Fruit fly (Drosophila melanogaster) whole organism, embryonic: ENCODE results near the gene CG6830.

Experiments
- B-H2 ChIP-seq: fragments of 200-800 bp; sonication (Bioruptor generic); optimal IDR thresholded peaks from 2 replicates; lab custom pipeline; 2018; ENCODE audit warnings: missing biosample characterization, mild to moderate bottlenecking, missing genetic modification characterization
- BtbVII ChIP-seq: fragments of 200-800 bp; sonication (Bioruptor generic); optimal IDR thresholded peaks from 3 replicates; lab custom pipeline; 2017; ENCODE audit warnings: missing biosample characterization, mild to moderate bottlenecking, missing genetic modification characterization
- CG1024 ChIP-seq: fragments of 200-800 bp; sonication (Bioruptor generic); IDR thresholded peaks from 2 replicates; pipeline ENCODE4 v1.3.6; 2022; ENCODE audit warnings: missing biosample characterization, missing genetic modification characterization
- CG10366 ChIP-seq: fragments of 200-800 bp; sonication (Bioruptor generic); IDR thresholded peaks from 2 replicates; pipeline ENCODE4 v1.3.6; 2022; ENCODE audit warnings: missing biosample characterization, missing genetic modification characterization
- CG11085 ChIP-seq: fragments of 200-800 bp; sonication (Bioruptor generic); IDR thresholded peaks from 2 replicates; pipeline ENCODE4 v1.3.6; 2022; ENCODE audit warnings: missing biosample characterization, missing genetic modification characterization
- CG12104 ChIP-seq: fragments of 200-800 bp; sonication (Bioruptor generic); optimal IDR thresholded peaks from 3 replicates; lab custom pipeline; 2016; ENCODE audit warnings: missing biosample characterization, missing genetic modification characterization
- CG14965 ChIP-seq: fragments of 200-800 bp; sonication (Bioruptor generic); optimal IDR thresholded peaks from 2 replicates; lab custom pipeline; 2016; ENCODE audit warnings: missing biosample characterization, missing genetic modification characterization, borderline replicate concordance
- CG15011 ChIP-seq: fragments of 200-800 bp; sonication (Bioruptor generic); optimal IDR thresholded peaks from 3 replicates; lab custom pipeline; 2018; ENCODE audit warnings: missing biosample characterization, mild to moderate bottlenecking, missing genetic modification characterization
- CG16815 ChIP-seq: fragments of 200-800 bp; sonication (Bioruptor generic); optimal IDR thresholded peaks from 3 replicates; lab custom pipeline; 2017; ENCODE audit warnings: missing biosample characterization, mild to moderate bottlenecking, missing genetic modification characterization
- CG17186 ChIP-seq: fragments of 200-800 bp; sonication (Bioruptor generic); optimal IDR thresholded peaks from 3 replicates; lab custom pipeline; 2017; ENCODE audit warnings: missing biosample characterization, missing genetic modification reagents, missing genetic modification characterization
- CG1792 ChIP-seq: fragments of 200-800 bp; sonication (Bioruptor generic); optimal IDR thresholded peaks from 2 replicates; lab custom pipeline; 2016; ENCODE audit warnings: missing biosample characterization, missing genetic modification characterization
- CG18262 ChIP-seq: fragments of 200-800 bp; optimal IDR thresholded peaks from 3 replicates; lab custom pipeline; 2019; ENCODE audit warnings: missing biosample characterization, mild to moderate bottlenecking, missing genetic modification characterization, moderate library complexity
- CG31224 ChIP-seq: fragments of 200-800 bp; sonication (Bioruptor generic); IDR thresholded peaks from 2 replicates; pipeline ENCODE4 v1.3.6; 2022; ENCODE audit warnings: missing biosample characterization, missing genetic modification characterization
- CG32767 ChIP-seq: fragments of 200-800 bp; sonication (Bioruptor generic); IDR thresholded peaks from 2 replicates; pipeline ENCODE4 v1.3.6; 2022; ENCODE audit warnings: missing biosample characterization, missing genetic modification characterization
- CG33557 ChIP-seq: fragments of 200-800 bp; sonication (Bioruptor generic); optimal IDR thresholded peaks from 2 replicates; lab custom pipeline; 2019; ENCODE audit warnings: missing biosample characterization, mild to moderate bottlenecking, missing genetic modification characterization, moderate library complexity
- CG34422 ChIP-seq: fragments of 200-800 bp; sonication (Bioruptor generic); IDR thresholded peaks from 3 replicates; pipeline ENCODE4 v1.3.6; 2022; ENCODE audit warnings: missing biosample characterization, missing genetic modification characterization
- CG4617 ChIP-seq: fragments of 200-800 bp; sonication (Bioruptor generic); optimal IDR thresholded peaks from 3 replicates; lab custom pipeline; 2016; ENCODE audit warnings: missing biosample characterization, missing genetic modification characterization, borderline replicate concordance
- CG6272 ChIP-seq: fragments of 200-800 bp; sonication (Bioruptor generic); IDR thresholded peaks from 2 replicates; pipeline ENCODE4 v1.3.6; 2022; ENCODE audit warnings: missing biosample characterization, missing genetic modification characterization
- CG6689 ChIP-seq: fragments of 200-800 bp; sonication (Bioruptor generic); IDR thresholded peaks from 2 replicates; pipeline ENCODE4 v1.3.6; 2022; ENCODE audit warnings: missing biosample characterization, missing genetic modification characterization
- CG8290 ChIP-seq, 3 experiments: fragments of 200-800 bp; sonication (Bioruptor generic); optimal IDR thresholded peaks; 2 replicates each; lab custom pipeline; 2016 to 2019; ENCODE audit warnings: missing biosample characterization in 3 of 3, missing genetic modification characterization in 3 of 3, mild to moderate bottlenecking in 2 of 3, moderate library complexity in 1 of 3
- CG9876 ChIP-seq: fragments of 200-800 bp; sonication (Bioruptor generic); optimal IDR thresholded peaks from 2 replicates; lab custom pipeline; 2016; ENCODE audit warnings: missing biosample characterization, missing genetic modification characterization
- Ets97D ChIP-seq: fragments of 200-800 bp; sonication (Bioruptor generic); optimal IDR thresholded peaks from 3 replicates; lab custom pipeline; 2016; ENCODE audit warnings: missing biosample characterization, missing genetic modification characterization
- Gug ChIP-seq: fragments of 200-800 bp; sonication (Bioruptor generic); IDR thresholded peaks from 4 replicates; pipeline ENCODE4 v1.3.6; 2022; ENCODE audit warnings: missing biosample characterization, missing genetic modification characterization
- H15 ChIP-seq: fragments of 200-800 bp; sonication (Bioruptor generic); IDR thresholded peaks from 3 replicates; pipeline ENCODE4 v1.3.6; 2022; ENCODE audit warnings: missing biosample characterization, missing genetic modification characterization
- HLH3B ChIP-seq: fragments of 200-800 bp; sonication (Bioruptor generic); IDR thresholded peaks from 2 replicates; pipeline ENCODE4 v1.3.6; 2022; ENCODE audit warnings: missing biosample characterization, missing genetic modification characterization
- HLH4C ChIP-seq: fragments of 200-800 bp; sonication (Bioruptor generic); IDR thresholded peaks from 3 replicates; pipeline ENCODE4 v1.3.6; 2022; ENCODE audit warnings: missing biosample characterization, missing genetic modification characterization; ENCODE audit not compliant: partially characterized antibody
- HLHmδ ChIP-seq: fragments of 200-800 bp; sonication (Bioruptor generic); optimal IDR thresholded peaks from 2 replicates; lab custom pipeline; 2018; ENCODE audit warnings: missing biosample characterization, mild to moderate bottlenecking, missing genetic modification characterization, moderate library complexity
- Hsf ChIP-seq: fragments of 200-800 bp; sonication (Bioruptor generic); optimal IDR thresholded peaks from 3 replicates; lab custom pipeline; 2016; ENCODE audit warnings: missing biosample characterization, missing genetic modification characterization
- Lim3 ChIP-seq: fragments of 200-800 bp; sonication (Bioruptor generic); IDR thresholded peaks from 2 replicates; pipeline ENCODE4 v1.3.6; 2022; ENCODE audit warnings: missing biosample characterization, missing genetic modification characterization
- MBD-R2 ChIP-seq: fragments of 200-800 bp; sonication (Bioruptor generic); IDR thresholded peaks from 2 replicates; pipeline ENCODE4 v1.3.6; 2022; ENCODE audit warnings: missing biosample characterization, missing genetic modification characterization
- Med ChIP-seq: fragments of 200-800 bp; sonication (Bioruptor generic); peaks from one replicate; lab custom pipeline; 2016; ENCODE audit warnings: missing biosample characterization, missing genetic modification characterization, mild to moderate bottlenecking, inconsistent platforms, moderate library complexity
- Meics ChIP-seq: fragments of 200-800 bp; sonication (Bioruptor generic); optimal IDR thresholded peaks from 2 replicates; lab custom pipeline; 2017; ENCODE audit warnings: missing biosample characterization, mild to moderate bottlenecking, missing genetic modification characterization
- Myb ChIP-seq: fragments of 200-800 bp; sonication (Bioruptor generic); optimal IDR thresholded peaks from 2 replicates; lab custom pipeline; 2016; ENCODE audit warnings: missing biosample characterization, missing genetic modification characterization
- Ptx1 ChIP-seq: fragments of 200-800 bp; sonication (Bioruptor generic); IDR thresholded peaks from 2 replicates; pipeline ENCODE4 v1.3.6; 2022; ENCODE audit warnings: missing biosample characterization, missing genetic modification characterization
- Side ChIP-seq: fragments of 200-800 bp; sonication (Bioruptor generic); optimal IDR thresholded peaks from 2 replicates; lab custom pipeline; 2016; ENCODE audit warnings: missing biosample characterization, missing genetic modification characterization
- Sry-β ChIP-seq: fragments of 200-800 bp; sonication (Bioruptor generic); optimal IDR thresholded peaks from 2 replicates; lab custom pipeline; 2018; ENCODE audit warnings: missing biosample characterization, mild to moderate bottlenecking, missing genetic modification characterization, moderate library complexity
- Xbp1 ChIP-seq: fragments of 200-800 bp; sonication (Bioruptor generic); optimal IDR thresholded peaks from 3 replicates; lab custom pipeline; 2016; ENCODE audit warnings: missing biosample characterization, mild to moderate bottlenecking, missing genetic modification characterization
- aop ChIP-seq: fragments of 200-800 bp; sonication (Bioruptor generic); IDR thresholded peaks from 2 replicates; pipeline ENCODE4 v1.3.6; 2022; ENCODE audit warnings: missing biosample characterization, missing genetic modification characterization
- esg ChIP-seq: fragments of 200-800 bp; sonication (Bioruptor generic); conservative IDR thresholded peaks from 2 replicates; pipeline ENCODE4 v1.3.6; 2022; ENCODE audit warnings: missing biosample characterization, missing genetic modification characterization
- exex ChIP-seq: fragments of 200-800 bp; sonication (Bioruptor generic); optimal IDR thresholded peaks from 4 replicates; lab custom pipeline; 2018; ENCODE audit warnings: missing biosample characterization, mild to moderate bottlenecking, missing genetic modification characterization, moderate library complexity
- gem ChIP-seq: fragments of 200-800 bp; sonication (Bioruptor generic); optimal IDR thresholded peaks from 2 replicates; lab custom pipeline; 2019; ENCODE audit warnings: missing biosample characterization, mild to moderate bottlenecking, missing genetic modification characterization, moderate library complexity
- grau ChIP-seq: fragments of 200-800 bp; optimal IDR thresholded peaks from 3 replicates; lab custom pipeline; 2019; ENCODE audit warnings: missing biosample characterization, mild to moderate bottlenecking, missing genetic modification characterization, moderate library complexity
- klu ChIP-seq: fragments of 200-800 bp; sonication (Bioruptor generic); IDR thresholded peaks from 2 replicates; pipeline ENCODE4 v1.3.6; 2022; ENCODE audit warnings: missing biosample characterization, missing genetic modification characterization
- mam ChIP-seq: fragments of 200-800 bp; sonication (Bioruptor generic); optimal IDR thresholded peaks from 3 replicates; lab custom pipeline; 2016; ENCODE audit warnings: missing biosample characterization, missing genetic modification characterization
- nau ChIP-seq: fragments of 200-800 bp; sonication (Bioruptor generic); optimal IDR thresholded peaks from 3 replicates; lab custom pipeline; 2017; ENCODE audit warnings: missing biosample characterization, mild to moderate bottlenecking, missing genetic modification characterization, missing genetic modification reagents
- oc ChIP-seq: fragments of 200-800 bp; sonication (Bioruptor generic); optimal IDR thresholded peaks from 2 replicates; lab custom pipeline; 2018; ENCODE audit warnings: missing biosample characterization, mild to moderate bottlenecking, missing genetic modification characterization, moderate library complexity
- p53 ChIP-seq: fragments of 200-800 bp; sonication (Bioruptor generic); optimal IDR thresholded peaks from 2 replicates; lab custom pipeline; 2016; ENCODE audit warnings: missing biosample characterization, missing genetic modification characterization
- phol ChIP-seq: fragments of 200-800 bp; sonication (Bioruptor generic); optimal IDR thresholded peaks from 3 replicates; lab custom pipeline; 2018; ENCODE audit warnings: missing biosample characterization, mild to moderate bottlenecking, missing genetic modification characterization, moderate library complexity
- sens-2 ChIP-seq: fragments of 200-800 bp; sonication (Bioruptor generic); IDR thresholded peaks from 2 replicates; pipeline ENCODE4 v1.3.6; 2022; ENCODE audit warnings: missing biosample characterization, missing genetic modification characterization
- seq ChIP-seq: fragments of 200-800 bp; sonication (Bioruptor generic); IDR thresholded peaks from 2 replicates; pipeline ENCODE4 v1.3.6; 2022; ENCODE audit warnings: missing biosample characterization, missing genetic modification characterization
- zfh1 ChIP-seq: fragments of 200-800 bp; sonication (Bioruptor generic); IDR thresholded peaks from 3 replicates; pipeline ENCODE4 v1.3.6; 2022; ENCODE audit warnings: missing biosample characterization, missing genetic modification characterization

The CG6830 gene

dm6 chr3R:11661712-11662111 is 22.4 kb downstream of the CG6830 start (continued):
- TF ChIP-seq CG18262 (tag; lab: Kevin White, UChicago) (peak; percentile 70), CG4617 (GFP tag; lab: Kevin White, UChicago) (no peak), nau (GFP tag; lab: Kevin White, UChicago) (peak; percentile 27), Meics (GFP tag; lab: Kevin White, UChicago) (peak; percentile 25), CG33557 (GFP tag; lab: Kevin White, UChicago) (no peak), gem (tag; lab: Kevin White, UChicago) (peak; percentile 67), CG17186 (GFP tag; lab: Kevin White, UChicago) (no peak), CG8290 (GFP tag; optimal IDR thresholded peaks at IDR 0.05; lab: Kevin White, UChicago) (no peak), CG8290 (tag; optimal IDR thresholded peaks at IDR 0.05; lab: Kevin White, UChicago) (peak in 1 of 2 experiments; percentile 57), CG14965 (no peak), oc (tag; lab: Kevin White, UChicago) (peak; percentile 8), aop (GFP tag; lab: Robert Waterston, UW) (no peak), Ptx1 (GFP tag; lab: Robert Waterston, UW) (peak; percentile 60), H15 (GFP tag; lab: Robert Waterston, UW) (no peak), sens-2 (GFP tag; lab: Robert Waterston, UW) (no peak), CG9876 (no peak), BtbVII (GFP tag; lab: Kevin White, UChicago) (peak; percentile 57), Sry-β (GFP tag; lab: Kevin White, UChicago) (no peak), CG32767 (GFP tag; lab: Robert Waterston, UW) (no peak), HLH4C (GFP tag; lab: Robert Waterston, UW) (no peak), Hsf (no peak), CG11085 (GFP tag; lab: Robert Waterston, UW) (no peak), HLHmδ (no peak), Gug (GFP tag; lab: Robert Waterston, UW) (no peak), CG1792 (GFP tag; lab: Kevin White, UChicago) (no peak), CG12104 (no peak), esg (GFP tag; lab: Robert Waterston, UW) (no peak; the same call in 1 of the 2 replicates), CG15011 (GFP tag; lab: Kevin White, UChicago) (peak; percentile 7), p53 (GFP tag; lab: Kevin White, UChicago) (no peak), MBD-R2 (no peak), grau (tag; lab: Kevin White, UChicago) (peak; percentile 60), B-H2 (GFP tag; lab: Kevin White, UChicago) (no peak), phol (peak; percentile 52), Ets97D (GFP tag; lab: Kevin White, UChicago) (no peak), zfh1 (GFP tag; lab: Robert Waterston, UW) (0 out of 3 replicates have a peak, but pooled peaks have one; percentile 28), CG10366 (GFP tag; lab: Robert Waterston, UW) (peak; percentile 29; the same call in 1 of the 2 replicates), CG1024 (GFP tag; lab: Robert Waterston, UW) (no peak), mam (GFP tag; lab: Kevin White, UChicago) (no peak), Myb (GFP tag; lab: Kevin White, UChicago) (no peak), Med (GFP tag; lab: Kevin White, UChicago) (peak; percentile 84), CG34422 (GFP tag; lab: Robert Waterston, UW) (no peak), CG31224 (GFP tag; lab: Robert Waterston, UW) (0 out of 2 replicates have a peak, but pooled peaks have one; percentile 18), CG16815 (GFP tag; lab: Kevin White, UChicago) (no peak), HLH3B (peak; percentile 55), seq (GFP tag; lab: Robert Waterston, UW) (no peak), Side (no peak), exex (tag; lab: Kevin White, UChicago) (peak; percentile 9), CG6689 (GFP tag; lab: Robert Waterston, UW) (no peak), Lim3 (0 out of 2 replicates have a peak, but pooled peaks have one; percentile 13), klu (GFP tag; lab: Robert Waterston, UW) (no peak), CG6272 (GFP tag; lab: Robert Waterston, UW) (no peak), Xbp1 (peak; percentile 27)
